Fruit fly (Drosophila melanogaster) whole organism, adult: ENCODE results near the gene per.

Source experiments
- CG11617 ChIP-seq: fragments of 200-800 bp; sonication (Bioruptor generic); optimal IDR thresholded peaks from 2 replicates; lab custom pipeline; 2017; ENCODE audit warnings: mild to moderate bottlenecking, missing biosample characterization, missing genetic modification reagents, missing genetic modification characterization
- CG12768 ChIP-seq: fragments of 200-800 bp; sonication (Bioruptor generic); optimal IDR thresholded peaks from 2 replicates; lab custom pipeline; 2017; ENCODE audit warnings: missing biosample characterization, missing genetic modification characterization, mild to moderate bottlenecking, moderate library complexity, missing genetic modification reagents
- CG14711 ChIP-seq: fragments of 200-800 bp; sonication (Bioruptor generic); optimal IDR thresholded peaks from 2 replicates; lab custom pipeline; 2018; ENCODE audit warnings: missing biosample characterization, mild to moderate bottlenecking, missing genetic modification characterization, moderate library complexity
- CG1620 ChIP-seq: fragments of 200-800 bp; sonication (Bioruptor generic); optimal IDR thresholded peaks from 2 replicates; lab custom pipeline; 2016; ENCODE audit warnings: missing biosample characterization, missing genetic modification characterization
- CG5204 ChIP-seq: fragments of 200-800 bp; sonication (Bioruptor generic); optimal IDR thresholded peaks from 2 replicates; lab custom pipeline; 2016; ENCODE audit warnings: missing biosample characterization, missing genetic modification characterization
- CG7045 ChIP-seq: fragments of 200-800 bp; sonication (Bioruptor generic); optimal IDR thresholded peaks from 2 replicates; lab custom pipeline; 2017; ENCODE audit warnings: missing biosample characterization, mild to moderate bottlenecking, missing genetic modification characterization
- CG7101 ChIP-seq: fragments of 200-800 bp; sonication (Bioruptor generic); optimal IDR thresholded peaks from 2 replicates; lab custom pipeline; 2018; ENCODE audit warnings: missing biosample characterization, mild to moderate bottlenecking, missing genetic modification characterization, moderate library complexity
- Mnt ChIP-seq: fragments of 200-800 bp; sonication (Bioruptor generic); optimal IDR thresholded peaks from 2 replicates; lab custom pipeline; 2016; ENCODE audit warnings: missing biosample characterization, mild to moderate bottlenecking, missing genetic modification characterization
- cnc ChIP-seq, 2 experiments: fragments of >200 bp; optimal IDR thresholded peaks; 2 replicates each; lab custom pipeline; 2017
- kay ChIP-seq: fragments of 200-800 bp; sonication (Bioruptor generic); peaks from one replicate; lab custom pipeline; 2016; ENCODE audit warnings: missing biosample characterization, missing genetic modification characterization, borderline replicate concordance
- pad ChIP-seq: fragments of 200-800 bp; sonication (Bioruptor generic); optimal IDR thresholded peaks from 3 replicates; lab custom pipeline; 2017; ENCODE audit warnings: missing biosample characterization, missing genetic modification characterization, mild to moderate bottlenecking, moderate library complexity, missing genetic modification reagents

- TF ChIP-seq pad (GFP tag; lab: Kevin White, UChicago) (no peak), kay (no peak), CG7045 (no peak), CG14711 (tag; lab: Kevin White, UChicago) (no peak), CG1620 (no peak), CG7101 (tag; lab: Kevin White, UChicago) (no peak), cnc (optimal IDR thresholded peaks at IDR 0.05; lab: Kevin White, UChicago) (no peak), CG11617 (GFP tag; lab: Kevin White, UChicago) (no peak), CG12768 (no peak), CG5204 (GFP tag; lab: Kevin White, UChicago) (no peak), Mnt (GFP tag; lab: Kevin White, UChicago) (no peak)
Observed at dm6 chrX:2638646-2639045, 46.7 kb upstream of the per start.
